Fruit fly (Drosophila melanogaster) whole organism, embryonic: ENCODE data around the gene CG32074.

Experiments used
- BtbVII ChIP-seq: fragments of 200-800 bp; sonication (Bioruptor generic); optimal IDR thresholded peaks from 3 replicates; lab custom pipeline; 2017; ENCODE audit warnings: missing biosample characterization, mild to moderate bottlenecking, missing genetic modification characterization
- CG10431 ChIP-seq: fragments of 200-800 bp; sonication (Bioruptor generic); optimal IDR thresholded peaks from 3 replicates; lab custom pipeline; 2018; ENCODE audit warnings: missing biosample characterization, mild to moderate bottlenecking, missing genetic modification characterization
- CG11504 ChIP-seq: fragments of 200-800 bp; sonication (Bioruptor generic); optimal IDR thresholded peaks from 3 replicates; lab custom pipeline; 2019; ENCODE audit warnings: missing biosample characterization, mild to moderate bottlenecking, missing genetic modification characterization, moderate library complexity
- CG11560 ChIP-seq: fragments of 200-800 bp; sonication (Bioruptor generic); IDR thresholded peaks from 3 replicates; pipeline ENCODE4 v1.3.6; 2022; ENCODE audit warnings: missing biosample characterization, missing genetic modification characterization
- CG11695 ChIP-seq: fragments of 200-800 bp; sonication (Bioruptor generic); IDR thresholded peaks from 3 replicates; pipeline ENCODE4 v1.3.6; 2022; ENCODE audit warnings: missing biosample characterization, missing genetic modification characterization
- CG12155 ChIP-seq: fragments of 200-800 bp; sonication (Bioruptor generic); optimal IDR thresholded peaks from 3 replicates; lab custom pipeline; 2016; ENCODE audit warnings: missing biosample characterization, missing genetic modification characterization
- CG12942 ChIP-seq: fragments of 200-800 bp; sonication (Bioruptor generic); optimal IDR thresholded peaks from 3 replicates; lab custom pipeline; 2016; ENCODE audit warnings: missing biosample characterization, missing genetic modification characterization
- CG13894 ChIP-seq: fragments of 200-800 bp; sonication (Bioruptor generic); optimal IDR thresholded peaks from 3 replicates; lab custom pipeline; 2018; ENCODE audit warnings: missing biosample characterization, mild to moderate bottlenecking, missing genetic modification characterization, moderate library complexity
- CG1647 ChIP-seq: fragments of 200-800 bp; sonication (Bioruptor generic); optimal IDR thresholded peaks from 3 replicates; lab custom pipeline; 2016; ENCODE audit warnings: missing biosample characterization, missing genetic modification characterization
- CG16813 ChIP-seq: fragments of 200-800 bp; sonication (Bioruptor generic); IDR thresholded peaks from 3 replicates; pipeline ENCODE4 v1.3.6; 2022; ENCODE audit warnings: missing biosample characterization, missing genetic modification characterization; ENCODE audit not compliant: partially characterized antibody
- CG16863 ChIP-seq: fragments of 200-800 bp; sonication (Bioruptor generic); optimal IDR thresholded peaks from 3 replicates; lab custom pipeline; 2016; ENCODE audit warnings: missing biosample characterization, missing genetic modification characterization
- CG18619 ChIP-seq: fragments of 200-800 bp; sonication (Bioruptor generic); optimal IDR thresholded peaks from 3 replicates; lab custom pipeline; 2017; ENCODE audit warnings: missing biosample characterization, mild to moderate bottlenecking, missing genetic modification characterization
- CG2712 ChIP-seq: fragments of 200-800 bp; optimal IDR thresholded peaks from 3 replicates; lab custom pipeline; 2019; ENCODE audit warnings: missing biosample characterization, mild to moderate bottlenecking, missing genetic modification characterization, moderate library complexity
- CG30431 ChIP-seq: fragments of 200-800 bp; sonication (Bioruptor generic); optimal IDR thresholded peaks from 2 replicates; lab custom pipeline; 2017; ENCODE audit warnings: missing biosample characterization, missing genetic modification characterization
- CG31365 ChIP-seq: fragments of 200-800 bp; sonication (Bioruptor generic); optimal IDR thresholded peaks from 2 replicates; lab custom pipeline; 2018; ENCODE audit warnings: missing biosample characterization, mild to moderate bottlenecking, missing genetic modification characterization
- CG43689 ChIP-seq: fragments of 200-800 bp; sonication (Bioruptor generic); IDR thresholded peaks from 2 replicates; pipeline ENCODE4 v1.3.6; 2022; ENCODE audit warnings: missing biosample characterization, missing genetic modification characterization
- CG5953 ChIP-seq: fragments of 200-800 bp; sonication (Bioruptor generic); IDR thresholded peaks from 2 replicates; pipeline ENCODE4 v1.3.6; 2022; ENCODE audit warnings: missing biosample characterization, missing genetic modification characterization
- CG6854 ChIP-seq: fragments of 200-800 bp; sonication (Bioruptor generic); optimal IDR thresholded peaks from 3 replicates; lab custom pipeline; 2017; ENCODE audit warnings: missing biosample characterization, mild to moderate bottlenecking, missing genetic modification characterization
- CG7745 ChIP-seq: fragments of 200-800 bp; sonication (Bioruptor generic); optimal IDR thresholded peaks from 2 replicates; lab custom pipeline; 2018; ENCODE audit warnings: missing biosample characterization, mild to moderate bottlenecking, missing genetic modification characterization, moderate library complexity
- CG7786 ChIP-seq: fragments of 200-800 bp; sonication (Bioruptor generic); optimal IDR thresholded peaks from 2 replicates; lab custom pipeline; 2016; ENCODE audit warnings: missing biosample characterization, missing genetic modification characterization
- CG7839 ChIP-seq: fragments of 200-800 bp; sonication (Bioruptor generic); optimal IDR thresholded peaks from 3 replicates; lab custom pipeline; 2018; ENCODE audit warnings: missing biosample characterization, mild to moderate bottlenecking, missing genetic modification characterization, moderate library complexity
- CG8089 ChIP-seq: fragments of 200-800 bp; sonication (Bioruptor generic); optimal IDR thresholded peaks from 3 replicates; lab custom pipeline; 2016; ENCODE audit warnings: missing biosample characterization, missing genetic modification characterization
- CG8478 ChIP-seq: fragments of >200 bp; optimal IDR thresholded peaks from 2 replicates; lab custom pipeline; 2018
- CG9727 ChIP-seq: fragments of 200-800 bp; sonication (Bioruptor generic); optimal IDR thresholded peaks from 3 replicates; lab custom pipeline; 2017; ENCODE audit warnings: missing biosample characterization, mild to moderate bottlenecking, missing genetic modification characterization
- CG9797 ChIP-seq: fragments of 200-800 bp; sonication (Bioruptor generic); optimal IDR thresholded peaks from 3 replicates; lab custom pipeline; 2018; ENCODE audit warnings: missing biosample characterization, mild to moderate bottlenecking, missing genetic modification characterization
- Dfd ChIP-seq, 2 experiments: fragments of >200 bp; optimal IDR thresholded peaks; 2 replicates each; lab custom pipeline; 2017; ENCODE audit warnings: missing biosample characterization in 2 of 2, missing genetic modification characterization in 2 of 2
- E2f1 ChIP-seq: fragments of 200-800 bp; sonication (Bioruptor generic); IDR thresholded peaks from 2 replicates; pipeline ENCODE4 v1.3.6; 2022; ENCODE audit warnings: missing biosample characterization, missing genetic modification characterization
- Elba2 ChIP-seq: fragments of 200-800 bp; sonication (Bioruptor generic); optimal IDR thresholded peaks from 3 replicates; lab custom pipeline; 2016; ENCODE audit warnings: missing biosample characterization, missing genetic modification characterization
- Gug ChIP-seq: fragments of 200-800 bp; sonication (Bioruptor generic); IDR thresholded peaks from 4 replicates; pipeline ENCODE4 v1.3.6; 2022; ENCODE audit warnings: missing biosample characterization, missing genetic modification characterization
- HmgZ ChIP-seq: fragments of 200-800 bp; sonication (Bioruptor generic); optimal IDR thresholded peaks from 2 replicates; lab custom pipeline; 2018; ENCODE audit warnings: missing biosample characterization, mild to moderate bottlenecking, missing genetic modification characterization
- Hr39 ChIP-seq: fragments of >200 bp; optimal IDR thresholded peaks from 2 replicates; lab custom pipeline; 2017
- Pdp1 ChIP-seq, 2 experiments: fragments of 200-800 bp; sonication (Bioruptor generic); optimal IDR thresholded peaks; 3 replicates each; lab custom pipeline; 2016; ENCODE audit warnings: missing biosample characterization in 2 of 2, missing genetic modification characterization in 2 of 2, mild to moderate bottlenecking in 1 of 2, moderate library complexity in 1 of 2
- Rx ChIP-seq: fragments of 200-800 bp; sonication (Bioruptor generic); IDR thresholded peaks from 2 replicates; pipeline ENCODE4 v1.3.6; 2022; ENCODE audit warnings: missing biosample characterization, missing genetic modification characterization
- Tbp ChIP-seq: fragments of >200 bp; optimal IDR thresholded peaks from 2 replicates; lab custom pipeline; 2018; ENCODE audit warnings: missing biosample characterization, missing genetic modification characterization
- al ChIP-seq: fragments of 200-800 bp; sonication (Bioruptor generic); IDR thresholded peaks from 2 replicates; pipeline ENCODE4 v1.3.6; 2022; ENCODE audit warnings: missing biosample characterization, missing genetic modification characterization
- aop ChIP-seq: fragments of 200-800 bp; sonication (Bioruptor generic); IDR thresholded peaks from 2 replicates; pipeline ENCODE4 v1.3.6; 2022; ENCODE audit warnings: missing biosample characterization, missing genetic modification characterization
- dysf ChIP-seq: fragments of 200-800 bp; sonication (Bioruptor generic); IDR thresholded peaks from 3 replicates; pipeline ENCODE4 v1.3.6; 2022; ENCODE audit warnings: missing biosample characterization, missing genetic modification characterization
- exex ChIP-seq: fragments of 200-800 bp; sonication (Bioruptor generic); optimal IDR thresholded peaks from 4 replicates; lab custom pipeline; 2018; ENCODE audit warnings: missing biosample characterization, mild to moderate bottlenecking, missing genetic modification characterization, moderate library complexity
- gt ChIP-seq: fragments of 200-800 bp; sonication (Bioruptor generic); IDR thresholded peaks from 2 replicates; pipeline ENCODE4 v1.3.6; 2022; ENCODE audit warnings: missing biosample characterization, missing genetic modification characterization
- knrl ChIP-seq: fragments of 200-800 bp; sonication (Bioruptor generic); IDR thresholded peaks from 3 replicates; pipeline ENCODE4 v1.3.6; 2022; ENCODE audit warnings: missing biosample characterization, missing genetic modification characterization; ENCODE audit not compliant: partially characterized antibody
- odd ChIP-seq: fragments of 200-800 bp; sonication (Bioruptor generic); optimal IDR thresholded peaks from 2 replicates; lab custom pipeline; 2017; ENCODE audit warnings: missing biosample characterization, mild to moderate bottlenecking, missing genetic modification characterization
- pita ChIP-seq: fragments of 200-800 bp; sonication (Bioruptor generic); optimal IDR thresholded peaks from 2 replicates; lab custom pipeline; 2017; ENCODE audit warnings: missing biosample characterization, mild to moderate bottlenecking, missing genetic modification characterization
- repo ChIP-seq: fragments of 200-800 bp; sonication (Bioruptor generic); optimal IDR thresholded peaks from 2 replicates; lab custom pipeline; 2016; ENCODE audit warnings: missing biosample characterization, missing genetic modification characterization
- scrt ChIP-seq: fragments of 200-800 bp; sonication (Bioruptor generic); optimal IDR thresholded peaks from 2 replicates; lab custom pipeline; 2018; ENCODE audit warnings: missing biosample characterization, mild to moderate bottlenecking, missing genetic modification characterization, moderate library complexity
- sens ChIP-seq: fragments of 200-800 bp; sonication (Bioruptor generic); peaks from one replicate; lab custom pipeline; 2016; ENCODE audit warnings: missing biosample characterization, missing genetic modification characterization
- ttk ChIP-seq: fragments of 200-800 bp; sonication (Bioruptor generic); IDR thresholded peaks from 2 replicates; pipeline ENCODE4 v2.1.2; 2022; ENCODE audit warnings: missing biosample characterization, missing genetic modification characterization
- twi ChIP-seq: fragments of 200-800 bp; optimal IDR thresholded peaks from 2 replicates; lab custom pipeline; 2019; ENCODE audit warnings: missing biosample characterization, mild to moderate bottlenecking, missing genetic modification characterization, moderate library complexity
- unc-4 ChIP-seq: fragments of 200-800 bp; sonication (Bioruptor generic); IDR thresholded peaks from 2 replicates; pipeline ENCODE4 v1.3.6; 2022; ENCODE audit warnings: missing biosample characterization, missing genetic modification characterization; ENCODE audit not compliant: partially characterized antibody
- unpg ChIP-seq: fragments of 200-800 bp; sonication (Bioruptor generic); optimal IDR thresholded peaks from 3 replicates; lab custom pipeline; 2018; ENCODE audit warnings: missing biosample characterization, mild to moderate bottlenecking, missing genetic modification characterization, moderate library complexity
- usp ChIP-seq: fragments of >200 bp; optimal IDR thresholded peaks from 2 replicates; lab custom pipeline; 2017; ENCODE audit warnings: missing biosample characterization, missing genetic modification characterization
- z ChIP-seq: fragments of 200-800 bp; sonication (Bioruptor generic); IDR thresholded peaks from 3 replicates; pipeline ENCODE4 v1.3.6; 2022; ENCODE audit warnings: missing biosample characterization, missing genetic modification characterization

CG32074 gene

DNA sequence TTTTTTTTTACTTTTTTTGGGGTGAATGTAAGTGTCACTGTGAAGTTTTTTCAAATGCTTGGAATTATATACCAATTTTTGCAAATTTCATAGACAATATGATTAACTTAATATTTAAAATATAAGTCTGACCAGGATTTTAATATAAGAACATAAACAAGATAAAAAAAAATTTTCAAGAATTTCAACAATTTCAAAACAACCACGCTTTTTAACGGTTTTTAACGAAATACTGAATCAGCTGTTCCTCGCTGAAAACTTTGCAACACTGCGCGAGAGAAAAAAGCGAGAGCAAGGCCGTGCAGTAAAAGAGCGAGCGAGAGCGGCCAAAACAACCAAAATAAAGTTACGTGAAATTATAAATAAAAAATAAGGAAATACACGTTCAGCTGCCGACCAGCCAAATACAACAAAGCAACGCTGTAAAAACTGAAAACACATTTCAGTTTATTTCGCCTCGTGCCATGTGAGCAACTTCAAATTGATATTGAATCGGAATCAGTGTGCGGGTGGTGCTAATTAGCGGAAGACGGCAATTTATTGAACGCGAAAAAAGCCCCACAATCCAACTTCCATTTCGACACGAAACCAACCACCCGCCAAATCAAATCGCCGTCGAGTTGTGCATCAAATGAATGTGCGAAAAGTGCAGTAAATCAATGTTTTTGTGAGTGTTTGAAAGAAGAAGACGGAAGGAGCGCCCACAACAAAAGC lies 35.8 kb downstream of the CG32074 start, which contains the start of the genes CG46439, Iyd and CG33947 (continued):
- no peak for TF ChIP-seq repo (GFP tag; lab: Kevin White, UChicago)
- no peak for TF ChIP-seq knrl (GFP tag; lab: Robert Waterston, UW)
- no peak for TF ChIP-seq twi
- TF ChIP-seq z (GFP tag; lab: Robert Waterston, UW): no peak
- TF ChIP-seq Elba2: peak; percentile 24
- no peak for TF ChIP-seq gt (GFP tag; lab: Robert Waterston, UW)
- peak; percentile 32 for TF ChIP-seq exex (tag; lab: Kevin White, UChicago)
- no peak for TF ChIP-seq ttk (GFP tag; lab: Robert Waterston, UW)
- TF ChIP-seq Pdp1 (GFP tag; optimal IDR thresholded peaks at IDR 0.05; lab: Kevin White, UChicago): peak in 1 of 2 experiments; percentile 87
- no peak for TF ChIP-seq CG16863 (GFP tag; lab: Kevin White, UChicago)
- no peak for TF ChIP-seq usp (GFP tag; lab: Kevin White, UChicago)
- peak; percentile 40; the same call in 1 of the 2 replicates for TF ChIP-seq unc-4
- no peak for TF ChIP-seq Tbp
- no peak for TF ChIP-seq scrt
- TF ChIP-seq CG7786: no peak
- no peak for TF ChIP-seq CG10431 (GFP tag; lab: Kevin White, UChicago)
- TF ChIP-seq CG30431: no peak
- TF ChIP-seq CG11504 (tag; lab: Kevin White, UChicago): peak; percentile 18
- no peak for TF ChIP-seq aop (GFP tag; lab: Robert Waterston, UW)
- TF ChIP-seq unpg (GFP tag; lab: Kevin White, UChicago): peak; percentile 17
- TF ChIP-seq CG8089 (GFP tag; lab: Kevin White, UChicago): no peak
- TF ChIP-seq CG9727 (GFP tag; lab: Kevin White, UChicago): no peak
- TF ChIP-seq odd (GFP tag; lab: Kevin White, UChicago): no peak
- no peak for TF ChIP-seq CG8478 (lab: Kevin White, UChicago)
- TF ChIP-seq CG5953 (GFP tag; lab: Robert Waterston, UW): no peak
- peak; percentile 13 for TF ChIP-seq HmgZ
- TF ChIP-seq CG12942 (GFP tag; lab: Kevin White, UChicago): no peak
- peak; percentile 32 for TF ChIP-seq CG9797 (GFP tag; lab: Kevin White, UChicago)
- TF ChIP-seq E2f1 (GFP tag; lab: Robert Waterston, UW): peak; percentile 55; the same call in 1 of the 2 replicates
- TF ChIP-seq Gug: no peak
- no peak for TF ChIP-seq CG43689 (GFP tag; lab: Robert Waterston, UW)
- TF ChIP-seq CG11560: no peak
- no peak for TF ChIP-seq CG11695
- TF ChIP-seq Hr39 (lab: Kevin White, UChicago): no peak
- TF ChIP-seq CG6854 (GFP tag; lab: Kevin White, UChicago): no peak
- TF ChIP-seq al (GFP tag; lab: Robert Waterston, UW): no peak
- no peak for TF ChIP-seq CG13894 (tag; lab: Kevin White, UChicago)
- TF ChIP-seq CG12155 (GFP tag; lab: Kevin White, UChicago): no peak
- TF ChIP-seq CG31365 (tag; lab: Kevin White, UChicago): no peak
- TF ChIP-seq CG1647 (GFP tag; lab: Kevin White, UChicago): no peak
- TF ChIP-seq CG18619 (GFP tag; lab: Kevin White, UChicago): no peak
- TF ChIP-seq dysf (GFP tag; lab: Robert Waterston, UW): no peak
- TF ChIP-seq CG7839: no peak
- TF ChIP-seq sens (GFP tag; lab: Kevin White, UChicago): peak; percentile 82
- TF ChIP-seq CG2712 (tag; lab: Kevin White, UChicago): peak; percentile 5
- no peak for TF ChIP-seq pita (GFP tag; lab: Kevin White, UChicago)
- no peak for TF ChIP-seq Rx (GFP tag; lab: Robert Waterston, UW)
- 0 out of 3 replicates have a peak, but pooled peaks have one; percentile 16 for TF ChIP-seq CG16813 (GFP tag; lab: Robert Waterston, UW)
- TF ChIP-seq BtbVII (GFP tag; lab: Kevin White, UChicago): peak; percentile 20
- no peak for TF ChIP-seq CG7745
- TF ChIP-seq Dfd (GFP tag; optimal IDR thresholded peaks at IDR 0.05; lab: Kevin White, UChicago): no peak
